Worm (Caenorhabditis elegans): ENCODE data around the gene str-135.

Gene str-135

ce11 chrV:8262212-8262611 lies 18.5 kb downstream of the str-135 start:
- TF ChIP-seq F44E2.7 (GFP tag; IDR thresholded peaks at IDR 0.05) = no peak
- TF ChIP-seq unc-62 (GFP tag; optimal IDR thresholded peaks at IDR 0.05 in 1 of 2) = peak in 1 of 2 experiments; percentile 94
- no peak for TF ChIP-seq unc-62 (tag; optimal IDR thresholded peaks at IDR 0.05)

- TF ChIP-seq nhr-111 (GFP tag; optimal IDR thresholded peaks at IDR 0.05) (no peak), ceh-82 (tag; optimal IDR thresholded peaks at IDR 0.05) (no peak), spr-1 (tag; optimal IDR thresholded peaks at IDR 0.05) (no peak), Y5F2A.4 (GFP tag; optimal IDR thresholded peaks at IDR 0.05) (no peak), F10B5.3 (tag; optimal IDR thresholded peaks at IDR 0.05) (no peak), jun-1 (tag; optimal IDR thresholded peaks at IDR 0.05) (no peak), ZK337.2 (GFP tag; IDR thresholded peaks at IDR 0.05) (no peak), dve-1 (tag; optimal IDR thresholded peaks at IDR 0.05; ENCODE audit: insufficient read depth) (no peak), madf-9 (GFP tag; conservative IDR thresholded peaks at IDR 0.05) (no peak), dmd-8 (GFP tag; IDR thresholded peaks at IDR 0.05) (no peak), Y48G9A.11 (GFP tag; IDR thresholded peaks at IDR 0.05) (no peak), nhr-28 (tag; optimal IDR thresholded peaks at IDR 0.05) (no peak), hmg-1.1 (GFP tag; IDR thresholded peaks at IDR 0.05) (no peak), daf-16 (GFP tag; optimal IDR thresholded peaks at IDR 0.05) (no peak), daf-16 (tag; optimal IDR thresholded peaks at IDR 0.05) (no peak), nhr-25 (tag; optimal IDR thresholded peaks at IDR 0.05; ENCODE audit: borderline replicate concordance, insufficient read depth) (no peak), zfp-2 (tag; optimal IDR thresholded peaks at IDR 0.05) (no peak)
These were observed 21.7 kb downstream of the str-135 start, which contains the start of gene C16D9.1 for ce11 chrV:8259016-8259415. Gene C16D9.1 (plus strand): TSS chrV:8259316.

- TF ChIP-seq D1046.2 (GFP tag; IDR thresholded peaks at IDR 0.05) = no peak
- no peak for TF ChIP-seq Y48G9A.11 (GFP tag; IDR thresholded peaks at IDR 0.05)
- TF ChIP-seq ztf-7 (tag; optimal IDR thresholded peaks at IDR 0.05) = no peak
- TF ChIP-seq jun-1 (tag; optimal IDR thresholded peaks at IDR 0.05) = no peak
- no peak for TF ChIP-seq hif-1 (tag; optimal IDR thresholded peaks at IDR 0.05)
- TF ChIP-seq F49E8.2 (tag; optimal IDR thresholded peaks at IDR 0.05; ENCODE audit: borderline replicate concordance) = no peak
- TF ChIP-seq daf-8 (GFP tag; IDR thresholded peaks at IDR 0.05) = no peak
- no peak for TF ChIP-seq nhr-76 (tag; optimal IDR thresholded peaks at IDR 0.05)
- no peak for TF ChIP-seq mxl-2 (GFP tag; conservative IDR thresholded peaks at IDR 0.05)
These were observed 25.7 kb downstream of the str-135 start for ce11 chrV:8254973-8255372.

ce11 chrV:8253946-8254345 lies 26.7 kb downstream of the str-135 start:
- TF ChIP-seq mxl-3 (GFP tag; optimal IDR thresholded peaks at IDR 0.05) (no peak), aha-1 (tag) (peak; percentile 81), ces-1 (GFP tag; optimal IDR thresholded peaks at IDR 0.05) (peak; percentile 53)

- TF ChIP-seq unc-62 (GFP tag; optimal IDR thresholded peaks at IDR 0.05 in 1 of 2) = peak in 1 of 2 experiments; percentile 18
- TF ChIP-seq unc-62 (tag; optimal IDR thresholded peaks at IDR 0.05) = no peak
- peak; percentile 21 for TF ChIP-seq hlh-30 (tag; optimal IDR thresholded peaks at IDR 0.05; ENCODE audit: insufficient read depth)
- TF ChIP-seq F26F4.8 (GFP tag; conservative IDR thresholded peaks at IDR 0.05) = no peak
These were observed 28.1 kb downstream of the str-135 start for ce11 chrV:8252532-8252931.

- TF ChIP-seq skn-1 (tag; optimal IDR thresholded peaks at IDR 0.05) = no peak
- peak in 1 of 2 experiments; percentile 22 for TF ChIP-seq unc-62 (GFP tag; optimal IDR thresholded peaks at IDR 0.05 in 1 of 2)
- TF ChIP-seq unc-62 (tag; optimal IDR thresholded peaks at IDR 0.05) = no peak
- TF ChIP-seq nhr-41 (GFP tag; IDR thresholded peaks at IDR 0.05) = no peak
- TF ChIP-seq mxl-3 (GFP tag; optimal IDR thresholded peaks at IDR 0.05) = no peak
- no peak for TF ChIP-seq spr-1 (tag; optimal IDR thresholded peaks at IDR 0.05)
- TF ChIP-seq hlh-30 (tag; optimal IDR thresholded peaks at IDR 0.05; ENCODE audit: insufficient read depth) = peak; percentile 55
- no peak for TF ChIP-seq ama-1 (optimal IDR thresholded peaks at IDR 0.05)
- TF ChIP-seq mes-2 (tag; optimal IDR thresholded peaks at IDR 0.05; ENCODE audit: poor library complexity, severe bottlenecking) = no peak
These were observed 29.6 kb downstream of the str-135 start for ce11 chrV:8251075-8251474.

Measured in whole organism, L4 larva.